Fruit fly (Drosophila melanogaster) whole organism, prepupa: Measurements from ENCODE around the gene snsl.
A peak's percentile ranks its signal among the peaks of the same experiment; 100 is the strongest.

ENCODE experiments used
- Blimp-1 ChIP-seq: fragments of 200-800 bp; sonication (Bioruptor generic); optimal IDR thresholded peaks from 3 replicates; lab custom pipeline; 2017; ENCODE audit warnings: missing biosample characterization, missing genetic modification characterization, mild to moderate bottlenecking, moderate library complexity, missing genetic modification reagents
- CG10631 ChIP-seq: fragments of 200-800 bp; sonication (Bioruptor generic); optimal IDR thresholded peaks from 2 replicates; lab custom pipeline; 2016; ENCODE audit warnings: missing biosample characterization, missing genetic modification characterization
- CG11294 ChIP-seq: fragments of 200-800 bp; sonication (Bioruptor generic); IDR thresholded peaks from 2 replicates; pipeline ENCODE4 v1.3.6; 2022; ENCODE audit warnings: missing biosample characterization, missing genetic modification characterization
- CG11762 ChIP-seq: fragments of 200-800 bp; sonication (Bioruptor generic); optimal IDR thresholded peaks from 3 replicates; lab custom pipeline; 2016; ENCODE audit warnings: missing biosample characterization, missing genetic modification characterization; ENCODE audit not compliant: insufficient read depth
- CG11902 ChIP-seq: fragments of 200-800 bp; sonication (Bioruptor generic); optimal IDR thresholded peaks from 3 replicates; lab custom pipeline; 2016; ENCODE audit warnings: missing biosample characterization, missing genetic modification characterization
- CG15336 ChIP-seq: fragments of 200-800 bp; sonication (Bioruptor generic); IDR thresholded peaks from 2 replicates; pipeline ENCODE4 v1.3.6; 2022; ENCODE audit warnings: missing biosample characterization, missing genetic modification characterization
- CG1621 ChIP-seq: fragments of 200-800 bp; sonication (Bioruptor generic); optimal IDR thresholded peaks from 3 replicates; lab custom pipeline; 2018; ENCODE audit warnings: missing biosample characterization, mild to moderate bottlenecking, missing genetic modification characterization
- CG16779 ChIP-seq: fragments of 200-800 bp; sonication (Bioruptor generic); optimal IDR thresholded peaks from 3 replicates; lab custom pipeline; 2017; ENCODE audit warnings: missing biosample characterization, mild to moderate bottlenecking, missing genetic modification characterization
- CG3032 ChIP-seq: fragments of 200-800 bp; optimal IDR thresholded peaks from 2 replicates; lab custom pipeline; 2019; ENCODE audit warnings: missing biosample characterization, mild to moderate bottlenecking, missing genetic modification characterization, moderate library complexity
- CG31627 ChIP-seq: fragments of 200-800 bp; sonication (Bioruptor generic); optimal IDR thresholded peaks from 3 replicates; lab custom pipeline; 2016; ENCODE audit warnings: missing biosample characterization, missing genetic modification characterization
- CG32006 ChIP-seq: fragments of 200-800 bp; sonication (Bioruptor generic); optimal IDR thresholded peaks from 3 replicates; lab custom pipeline; 2017; ENCODE audit warnings: missing biosample characterization, mild to moderate bottlenecking, missing genetic modification characterization
- CG34406 ChIP-seq: fragments of 200-800 bp; sonication (Bioruptor generic); optimal IDR thresholded peaks from 3 replicates; lab custom pipeline; 2016; ENCODE audit warnings: missing biosample characterization, missing genetic modification characterization
- CG4318 ChIP-seq: fragments of 200-800 bp; sonication (Bioruptor generic); optimal IDR thresholded peaks from 3 replicates; lab custom pipeline; 2017; ENCODE audit warnings: missing biosample characterization, mild to moderate bottlenecking, missing genetic modification characterization
- CG6163 ChIP-seq: fragments of 200-800 bp; sonication (Bioruptor generic); IDR thresholded peaks from 3 replicates; pipeline ENCODE4 v1.3.6; 2022; ENCODE audit warnings: missing biosample characterization, missing genetic modification characterization
- CG6276 ChIP-seq: fragments of 200-800 bp; sonication (Bioruptor generic); optimal IDR thresholded peaks from 2 replicates; lab custom pipeline; 2017; ENCODE audit warnings: missing biosample characterization, mild to moderate bottlenecking, missing genetic modification characterization
- CG7368 ChIP-seq: fragments of 200-800 bp; sonication (Bioruptor generic); optimal IDR thresholded peaks from 3 replicates; lab custom pipeline; 2016; ENCODE audit warnings: missing biosample characterization, missing genetic modification characterization
- CG8119 ChIP-seq: fragments of 200-800 bp; sonication (Bioruptor generic); IDR thresholded peaks from 3 replicates; pipeline ENCODE4 v1.3.6; 2022; ENCODE audit warnings: missing biosample characterization, missing genetic modification characterization
- CG8319 ChIP-seq: fragments of 200-800 bp; sonication (Bioruptor generic); optimal IDR thresholded peaks from 3 replicates; lab custom pipeline; 2016; ENCODE audit warnings: missing biosample characterization, missing genetic modification characterization
- CG8632 ChIP-seq: fragments of 200-800 bp; sonication (Bioruptor generic); optimal IDR thresholded peaks from 3 replicates; lab custom pipeline; 2016; ENCODE audit warnings: missing biosample characterization, missing genetic modification characterization
- CG9139 ChIP-seq: fragments of 200-800 bp; sonication (Bioruptor generic); optimal IDR thresholded peaks from 3 replicates; lab custom pipeline; 2017; ENCODE audit warnings: missing biosample characterization, mild to moderate bottlenecking, missing genetic modification characterization
- Eip75B ChIP-seq: fragments of 200-800 bp; sonication (Bioruptor generic); optimal IDR thresholded peaks from 3 replicates; lab custom pipeline; 2016; ENCODE audit warnings: missing biosample characterization, missing genetic modification characterization
- Eip78C ChIP-seq: fragments of 200-800 bp; sonication (Bioruptor generic); peaks from one replicate; lab custom pipeline; 2016; ENCODE audit warnings: missing biosample characterization, missing genetic modification characterization
- Eip93F ChIP-seq: fragments of 200-800 bp; sonication (Bioruptor generic); optimal IDR thresholded peaks from 2 replicates; lab custom pipeline; 2016; ENCODE audit warnings: missing biosample characterization, mild to moderate bottlenecking, missing genetic modification characterization
- Ets21C ChIP-seq: fragments of 200-800 bp; sonication (Bioruptor generic); optimal IDR thresholded peaks from 3 replicates; lab custom pipeline; 2016; ENCODE audit warnings: missing biosample characterization, missing genetic modification characterization
- Ets96B ChIP-seq: fragments of 200-800 bp; optimal IDR thresholded peaks from 2 replicates; lab custom pipeline; 2019; ENCODE audit warnings: missing biosample characterization, mild to moderate bottlenecking, missing genetic modification characterization, moderate library complexity
- Gug ChIP-seq: fragments of 200-800 bp; sonication (Bioruptor generic); IDR thresholded peaks from 2 replicates; pipeline ENCODE4 v1.3.6; 2022; ENCODE audit warnings: missing biosample characterization, missing genetic modification characterization
- Hr38 ChIP-seq: sonication (Bioruptor generic); optimal IDR thresholded peaks from 2 replicates; lab custom pipeline; 2016; ENCODE audit warnings: missing biosample characterization, missing genetic modification characterization
- Hr39 ChIP-seq: fragments of 200-800 bp; sonication (Bioruptor generic); optimal IDR thresholded peaks from 2 replicates; lab custom pipeline; 2016; ENCODE audit warnings: missing biosample characterization, missing genetic modification characterization
- Hr4 ChIP-seq: fragments of 200-800 bp; sonication (Bioruptor generic); optimal IDR thresholded peaks from 3 replicates; lab custom pipeline; 2016; ENCODE audit warnings: missing biosample characterization, missing genetic modification characterization
- Lpt ChIP-seq: fragments of 200-800 bp; sonication (Bioruptor generic); optimal IDR thresholded peaks from 3 replicates; lab custom pipeline; 2016; ENCODE audit warnings: missing biosample characterization, missing genetic modification characterization
- Met ChIP-seq: fragments of 200-800 bp; sonication (Bioruptor generic); optimal IDR thresholded peaks from 3 replicates; lab custom pipeline; 2016; ENCODE audit warnings: missing biosample characterization, missing genetic modification characterization
- OdsH ChIP-seq: fragments of 200-800 bp; sonication (Bioruptor generic); optimal IDR thresholded peaks from 3 replicates; lab custom pipeline; 2016; ENCODE audit warnings: missing biosample characterization, missing genetic modification characterization
- Smox ChIP-seq: fragments of 200-800 bp; sonication (Bioruptor generic); optimal IDR thresholded peaks from 3 replicates; lab custom pipeline; 2016; ENCODE audit warnings: missing biosample characterization, missing genetic modification characterization
- Sox102F ChIP-seq: fragments of 200-800 bp; sonication (Bioruptor generic); optimal IDR thresholded peaks from 2 replicates; lab custom pipeline; 2016; ENCODE audit warnings: missing biosample characterization, mild to moderate bottlenecking, missing genetic modification characterization
- Sox14 ChIP-seq: fragments of 200-800 bp; sonication (Bioruptor generic); optimal IDR thresholded peaks from 3 replicates; lab custom pipeline; 2016; ENCODE audit warnings: missing biosample characterization, missing genetic modification characterization
- Sox15 ChIP-seq: fragments of 200-800 bp; sonication (Bioruptor generic); optimal IDR thresholded peaks from 3 replicates; lab custom pipeline; 2016; ENCODE audit warnings: missing biosample characterization, missing genetic modification characterization
- acj6 ChIP-seq: fragments of 200-800 bp; sonication (Bioruptor generic); optimal IDR thresholded peaks from 3 replicates; lab custom pipeline; 2016; ENCODE audit warnings: missing biosample characterization, missing genetic modification characterization
- dsx ChIP-seq: fragments of 200-800 bp; optimal IDR thresholded peaks from 3 replicates; lab custom pipeline; 2019; ENCODE audit warnings: missing biosample characterization, mild to moderate bottlenecking, missing genetic modification characterization, moderate library complexity; ENCODE audit not compliant: poor library complexity, severe bottlenecking
- eg ChIP-seq: fragments of 200-800 bp; sonication (Bioruptor generic); IDR thresholded peaks from 3 replicates; pipeline ENCODE4 v1.3.6; 2022; ENCODE audit warnings: missing biosample characterization, missing genetic modification characterization
- esn ChIP-seq: fragments of 200-800 bp; sonication (Bioruptor generic); optimal IDR thresholded peaks from 2 replicates; lab custom pipeline; 2016; ENCODE audit warnings: missing biosample characterization, mild to moderate bottlenecking, missing genetic modification characterization, moderate library complexity
- fd59A ChIP-seq: fragments of 200-800 bp; sonication (Bioruptor generic); optimal IDR thresholded peaks from 2 replicates; lab custom pipeline; 2017; ENCODE audit warnings: missing biosample characterization, mild to moderate bottlenecking, missing genetic modification characterization, missing genetic modification reagents
- fkh ChIP-seq: fragments of 200-800 bp; sonication (Bioruptor generic); optimal IDR thresholded peaks from 3 replicates; lab custom pipeline; 2017; ENCODE audit warnings: missing biosample characterization, mild to moderate bottlenecking, missing genetic modification characterization, moderate library complexity
- lz ChIP-seq: fragments of 200-800 bp; sonication (Bioruptor generic); optimal IDR thresholded peaks from 3 replicates; lab custom pipeline; 2016; ENCODE audit warnings: missing biosample characterization, missing genetic modification characterization
- net ChIP-seq: fragments of 200-800 bp; sonication (Bioruptor generic); optimal IDR thresholded peaks from 3 replicates; lab custom pipeline; 2016; ENCODE audit warnings: missing biosample characterization, missing genetic modification characterization
- pdm3 ChIP-seq: fragments of 200-800 bp; sonication (Bioruptor generic); optimal IDR thresholded peaks from 3 replicates; lab custom pipeline; 2016; ENCODE audit warnings: missing biosample characterization, missing genetic modification characterization
- salr ChIP-seq, 2 experiments: fragments of 200-800 bp; sonication (Bioruptor generic); optimal IDR thresholded peaks; 3 replicates each; lab custom pipeline; 2016 to 2018; ENCODE audit warnings: missing biosample characterization in 2 of 2, missing genetic modification characterization in 2 of 2, mild to moderate bottlenecking in 1 of 2
- spab ChIP-seq: fragments of 200-800 bp; sonication (Bioruptor generic); optimal IDR thresholded peaks from 2 replicates; lab custom pipeline; 2017; ENCODE audit warnings: missing biosample characterization, mild to moderate bottlenecking, missing genetic modification characterization, missing genetic modification reagents
- ss ChIP-seq, 2 experiments: fragments of 200-800 bp; sonication (Bioruptor generic); optimal IDR thresholded peaks; 2 replicates in 1 of 2; 3 replicates in 1 of 2; lab custom pipeline; 2017 to 2018; ENCODE audit warnings: mild to moderate bottlenecking in 2 of 2, missing biosample characterization in 2 of 2, missing genetic modification characterization in 2 of 2, moderate library complexity in 1 of 2
- svp ChIP-seq: fragments of 200-800 bp; sonication (Bioruptor generic); peaks from one replicate; lab custom pipeline; 2016; ENCODE audit warnings: missing biosample characterization, missing genetic modification characterization
- topi ChIP-seq: fragments of 200-800 bp; sonication (Bioruptor generic); optimal IDR thresholded peaks from 3 replicates; lab custom pipeline; 2016; ENCODE audit warnings: missing biosample characterization, missing genetic modification characterization
- vri ChIP-seq: fragments of 200-800 bp; sonication (Bioruptor generic); optimal IDR thresholded peaks from 3 replicates; lab custom pipeline; 2016; ENCODE audit warnings: missing biosample characterization, mild to moderate bottlenecking, missing genetic modification characterization

Gene snsl

dm6 chr2L:4906546-4907250 lies at the start of gene snsl:
snsl (minus strand) TSS chr2L:4906762.
- peak; percentile 80 for TF ChIP-seq CG3032 (tag; lab: Kevin White, UChicago)
- no peak for TF ChIP-seq CG11294
- TF ChIP-seq fd59A (GFP tag; lab: Kevin White, UChicago): peak; percentile 39
- TF ChIP-seq CG6163 (GFP tag; lab: Robert Waterston, UW): peak; percentile 42; the same call in 1 of the 3 replicates
- TF ChIP-seq CG8632 (GFP tag; lab: Kevin White, UChicago): peak; percentile 82
- TF ChIP-seq lz: peak; percentile 19
- TF ChIP-seq CG16779 (tag; lab: Kevin White, UChicago): peak; percentile 25
- TF ChIP-seq CG7368 (GFP tag; lab: Kevin White, UChicago): peak; percentile 7
- peak; percentile 4 for TF ChIP-seq Smox (GFP tag; lab: Kevin White, UChicago)
- peak; percentile 65 for TF ChIP-seq net (GFP tag; lab: Kevin White, UChicago)
- peak; percentile 63 for TF ChIP-seq Lpt (GFP tag; lab: Kevin White, UChicago)
- TF ChIP-seq Met (GFP tag; lab: Kevin White, UChicago): peak; percentile 12
- peak; percentile 49 for TF ChIP-seq CG8319 (GFP tag; lab: Kevin White, UChicago)
- TF ChIP-seq CG15336 (GFP tag; lab: Robert Waterston, UW): peak; percentile 82
- TF ChIP-seq Hr4: peak; percentile 43
- TF ChIP-seq CG31627 (GFP tag; lab: Kevin White, UChicago): peak; percentile 11
- TF ChIP-seq svp (GFP tag; lab: Kevin White, UChicago): peak; percentile 69
- peak in 1 of 2 experiments; percentile 68 for TF ChIP-seq salr (GFP tag; optimal IDR thresholded peaks at IDR 0.05; lab: Kevin White, UChicago)
- TF ChIP-seq Hr39 (GFP tag; lab: Kevin White, UChicago): peak; percentile 37
- no peak for TF ChIP-seq fkh (GFP tag; lab: Kevin White, UChicago)
- no peak for TF ChIP-seq Gug (GFP tag; lab: Robert Waterston, UW)
- TF ChIP-seq Sox102F (GFP tag; lab: Kevin White, UChicago): peak; percentile 26
- peak; percentile 65 for TF ChIP-seq acj6 (GFP tag; lab: Kevin White, UChicago)
- TF ChIP-seq Ets96B (tag; lab: Kevin White, UChicago): peak; percentile 70
- peak; percentile 44 for TF ChIP-seq pdm3
- no peak for TF ChIP-seq Hr38 (GFP tag; lab: Kevin White, UChicago)
- TF ChIP-seq vri: peak; percentile 36
- TF ChIP-seq CG11762 (GFP tag; lab: Kevin White, UChicago): peak; percentile 35
- peak; percentile 16 for TF ChIP-seq esn
- peak; percentile 83 for TF ChIP-seq CG32006 (GFP tag; lab: Kevin White, UChicago)
- TF ChIP-seq CG1621: peak; percentile 6
- peak; percentile 62; the same call in 2 of the 3 replicates for TF ChIP-seq eg (GFP tag; lab: Robert Waterston, UW)
- peak; percentile 89 for TF ChIP-seq Eip78C (GFP tag; lab: Kevin White, UChicago)
- peak; percentile 69 for TF ChIP-seq spab (GFP tag; lab: Kevin White, UChicago)
- TF ChIP-seq Eip75B (GFP tag; lab: Kevin White, UChicago): no peak
- TF ChIP-seq Eip93F (GFP tag; lab: Kevin White, UChicago): no peak
- peak; percentile 74 for TF ChIP-seq CG10631
- TF ChIP-seq Ets21C (GFP tag; lab: Kevin White, UChicago): no peak
- TF ChIP-seq CG6276: peak; percentile 69
- peak; percentile 82 for TF ChIP-seq CG8119 (GFP tag; lab: Robert Waterston, UW)
- TF ChIP-seq CG4318 (GFP tag; lab: Kevin White, UChicago): peak; percentile 45
- peak; percentile 50 for TF ChIP-seq Sox15
- TF ChIP-seq OdsH: peak; percentile 67
- peak; percentile 74 for TF ChIP-seq CG34406
- TF ChIP-seq Blimp-1: peak; percentile 78
- TF ChIP-seq ss (GFP tag; optimal IDR thresholded peaks at IDR 0.05; lab: Kevin White, UChicago): peak; percentile 66 to 78
- TF ChIP-seq Sox14 (GFP tag; lab: Kevin White, UChicago): no peak
- peak; percentile 11 for TF ChIP-seq CG11902 (GFP tag; lab: Kevin White, UChicago)
- peak; percentile 72 for TF ChIP-seq dsx (GFP tag; lab: Kevin White, UChicago)
- TF ChIP-seq topi (GFP tag; lab: Kevin White, UChicago): peak; percentile 11
- TF ChIP-seq CG9139 (GFP tag; lab: Kevin White, UChicago): peak; percentile 69
